Fruit fly (Drosophila melanogaster): ENCODE measurements around the gene Syx17.

The Syx17 gene

DNA sequence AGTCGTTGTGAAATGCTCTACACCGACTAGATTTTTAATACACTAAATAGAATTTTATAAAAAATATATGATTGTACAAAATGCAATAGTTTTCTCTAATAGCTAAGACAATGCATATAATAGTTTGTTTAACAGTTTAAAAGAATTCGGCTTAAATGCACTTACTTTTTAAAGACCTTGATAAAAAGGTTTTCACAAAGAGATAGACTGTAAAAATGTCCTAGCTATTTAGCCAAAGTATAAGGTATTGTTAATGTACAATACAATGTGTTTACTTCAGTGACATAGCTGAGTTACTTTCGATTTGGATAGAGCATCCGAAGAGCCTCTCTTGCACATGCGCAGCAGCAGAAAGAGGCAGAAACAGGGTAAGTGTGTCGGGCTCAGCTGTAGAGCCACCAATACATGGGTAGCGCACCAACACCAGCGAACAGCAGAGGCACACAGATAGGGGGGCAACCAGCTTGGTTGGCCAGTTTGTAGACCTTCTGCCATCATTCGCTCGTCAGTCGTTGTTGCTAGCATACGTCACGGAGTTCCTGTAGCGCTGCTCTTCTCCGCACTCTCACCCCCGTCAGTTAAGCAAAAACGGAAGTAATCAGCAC lies 3.5 kb downstream of the Syx17 start, which contains the start of gene TP53INP (continued):
- peak; percentile 79 for TF ChIP-seq maf-S (GFP tag; optimal IDR thresholded peaks at IDR 0.05)
- TF ChIP-seq Elba2 (GFP tag; optimal IDR thresholded peaks at IDR 0.05): no peak
- 0 out of 2 replicates have a peak, but pooled peaks have one; percentile 25 for TF ChIP-seq Taf1 (GFP tag; IDR thresholded peaks at IDR 0.05)
- peak; percentile 66 for TF ChIP-seq CG12942 (GFP tag; optimal IDR thresholded peaks at IDR 0.05)
- TF ChIP-seq CG15269 (tag; optimal IDR thresholded peaks at IDR 0.05): peak; percentile 93
- peak; percentile 74 for TF ChIP-seq her (GFP tag; optimal IDR thresholded peaks at IDR 0.05)
- TF ChIP-seq CG5953 (GFP tag; IDR thresholded peaks at IDR 0.05): no peak
- TF ChIP-seq CG2120 (GFP tag; optimal IDR thresholded peaks at IDR 0.05): peak; percentile 81
- TF ChIP-seq Hmx (GFP tag; optimal IDR thresholded peaks at IDR 0.05): no peak
- peak; percentile 84 for TF ChIP-seq HHEX (GFP tag; optimal IDR thresholded peaks at IDR 0.05)
- peak; percentile 7 for TF ChIP-seq ash1 (GFP tag; optimal IDR thresholded peaks at IDR 0.05)
- TF ChIP-seq tx (GFP tag; optimal IDR thresholded peaks at IDR 0.05): peak; percentile 44
- peak; percentile 74 for TF ChIP-seq Fer3 (tag; optimal IDR thresholded peaks at IDR 0.05)
- TF ChIP-seq Dbx (GFP tag; IDR thresholded peaks at IDR 0.05): peak; percentile 56; the same call in 1 of the 3 replicates
- TF ChIP-seq CG10959 (GFP tag; IDR thresholded peaks at IDR 0.05): peak; percentile 56; the same call in 1 of the 2 replicates
- peak; percentile 92 for TF ChIP-seq CG18599 (GFP tag; optimal IDR thresholded peaks at IDR 0.05)
- TF ChIP-seq fd96Cb (tag; optimal IDR thresholded peaks at IDR 0.05): peak; percentile 89
- peak; percentile 96 for TF ChIP-seq chinmo (GFP tag; IDR thresholded peaks at IDR 0.05; ENCODE audit: partially characterized antibody)
- peak; percentile 89 for TF ChIP-seq CG10543 (GFP tag; optimal IDR thresholded peaks at IDR 0.05)
- peak; percentile 77 for TF ChIP-seq CG16815 (GFP tag; optimal IDR thresholded peaks at IDR 0.05)
- peak; percentile 93 for TF ChIP-seq row (GFP tag; IDR thresholded peaks at IDR 0.05)
- TF ChIP-seq run (tag; optimal IDR thresholded peaks at IDR 0.05): peak; percentile 82
- TF ChIP-seq odd (GFP tag; optimal IDR thresholded peaks at IDR 0.05): peak; percentile 93
- peak; percentile 68 for TF ChIP-seq Jarid2 (GFP tag; optimal IDR thresholded peaks at IDR 0.05)
- TF ChIP-seq Hr78 (GFP tag; optimal IDR thresholded peaks at IDR 0.05): peak in 1 of 2 experiments; percentile 68
- TF ChIP-seq CG2712 (tag; optimal IDR thresholded peaks at IDR 0.05): peak; percentile 93
- TF ChIP-seq cad (GFP tag; optimal IDR thresholded peaks at IDR 0.05): no peak
- peak; percentile 72 for TF ChIP-seq kay (GFP tag; optimal IDR thresholded peaks at IDR 0.05)
- TF ChIP-seq CG1602 (GFP tag; optimal IDR thresholded peaks at IDR 0.05): peak; percentile 88
- peak; percentile 38; the same call in 1 of the 2 replicates for TF ChIP-seq CG8765 (GFP tag; IDR thresholded peaks at IDR 0.05)
- TF ChIP-seq CG1792 (GFP tag; optimal IDR thresholded peaks at IDR 0.05): peak; percentile 69
- peak; percentile 52; the same call in 1 of the 2 replicates for TF ChIP-seq E2f2 (GFP tag; IDR thresholded peaks at IDR 0.05)
- no peak; the same call in 2 of the 4 replicates for TF ChIP-seq Gug (GFP tag; IDR thresholded peaks at IDR 0.05)
- TF ChIP-seq cg (GFP tag; optimal IDR thresholded peaks at IDR 0.05): peak; percentile 89
- TF ChIP-seq br (optimal IDR thresholded peaks at IDR 0.05): no peak
- 0 out of 2 replicates have a peak, but pooled peaks have one; percentile 20 for TF ChIP-seq sim (GFP tag; IDR thresholded peaks at IDR 0.05)
- peak; percentile 69 for TF ChIP-seq slp2 (GFP tag; optimal IDR thresholded peaks at IDR 0.05)
- TF ChIP-seq bigmax (GFP tag; optimal IDR thresholded peaks at IDR 0.05): no peak
- no peak for TF ChIP-seq CG42726 (GFP tag; IDR thresholded peaks at IDR 0.05; ENCODE audit: partially characterized antibody)
- TF ChIP-seq HLHmδ (GFP tag; optimal IDR thresholded peaks at IDR 0.05): peak; percentile 67
- TF ChIP-seq CG17568 (GFP tag; optimal IDR thresholded peaks at IDR 0.05): peak; percentile 82
- TF ChIP-seq gce (GFP tag; IDR thresholded peaks at IDR 0.05): no peak
- no peak for TF ChIP-seq CG1832 (GFP tag; optimal IDR thresholded peaks at IDR 0.05)
- TF ChIP-seq Lim3 (GFP tag; IDR thresholded peaks at IDR 0.05): 0 out of 2 replicates have a peak, but pooled peaks have one; percentile 40
- peak; percentile 52; the same call in 2 of the 3 replicates for TF ChIP-seq Aef1 (GFP tag; IDR thresholded peaks at IDR 0.05)
- TF ChIP-seq dysf (GFP tag; IDR thresholded peaks at IDR 0.05): peak; percentile 86
- TF ChIP-seq Doc3 (GFP tag; IDR thresholded peaks at IDR 0.05; ENCODE audit: partially characterized antibody): no peak
- TF ChIP-seq Myb (GFP tag; optimal IDR thresholded peaks at IDR 0.05): peak; percentile 51
- TF ChIP-seq CG31388 (GFP tag; optimal IDR thresholded peaks at IDR 0.05): peak; percentile 37
- no peak for TF ChIP-seq Awh (GFP tag; IDR thresholded peaks at IDR 0.05)
